Fruit fly (Drosophila melanogaster): ENCODE results near the gene baz.

baz gene

DNA sequence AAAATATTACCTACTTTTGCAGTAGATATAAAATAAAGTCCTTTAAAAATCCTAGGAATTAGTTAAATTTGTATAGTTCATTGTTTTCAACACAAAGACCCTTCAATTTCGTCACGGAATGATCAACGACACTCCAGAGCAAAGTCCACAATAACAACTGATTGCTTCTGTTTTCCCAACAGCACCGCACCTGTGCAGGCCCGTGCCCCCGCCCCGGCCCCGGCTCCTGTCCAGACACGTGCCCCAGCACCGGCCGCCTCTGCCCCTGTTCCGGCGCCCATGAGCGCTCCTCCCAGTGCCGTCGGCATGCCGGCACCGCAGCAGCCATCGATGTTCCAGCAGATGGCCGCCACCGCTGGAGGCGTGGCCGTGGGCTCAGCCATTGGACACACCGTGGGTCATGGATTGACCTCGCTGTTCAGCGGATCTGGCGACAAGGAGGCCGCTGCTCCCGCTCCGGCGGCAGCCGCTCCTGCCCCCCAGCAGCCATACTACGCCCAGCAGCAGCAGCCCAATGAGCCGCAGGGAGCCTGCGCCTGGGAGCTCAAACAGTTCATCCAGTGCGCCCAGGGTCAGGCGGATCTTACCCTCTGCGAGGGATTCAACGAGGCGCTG lies 10.0 kb upstream of the baz start (continued):
- TF ChIP-seq Oaz (GFP tag; IDR thresholded peaks at IDR 0.05) (no peak), CG7745 (tag; optimal IDR thresholded peaks at IDR 0.05) (no peak), psq (GFP tag; optimal IDR thresholded peaks at IDR 0.05) (no peak), bowl (GFP tag; IDR thresholded peaks at IDR 0.05) (no peak), row (GFP tag; IDR thresholded peaks at IDR 0.05) (no peak), CG18476 (GFP tag; optimal IDR thresholded peaks at IDR 0.05) (no peak), CG10274 (GFP tag; optimal IDR thresholded peaks at IDR 0.05) (no peak), CG3065 (GFP tag; optimal IDR thresholded peaks at IDR 0.05) (no peak), ttk (GFP tag; IDR thresholded peaks at IDR 0.05) (no peak), Spps (tag; optimal IDR thresholded peaks at IDR 0.05) (no peak), H2.0 (GFP tag; IDR thresholded peaks at IDR 0.05) (no peak), CG2202 (tag; optimal IDR thresholded peaks at IDR 0.05) (no peak), CG11723 (GFP tag; optimal IDR thresholded peaks at IDR 0.05) (no peak), usp (GFP tag; optimal IDR thresholded peaks at IDR 0.05) (no peak), gsb (GFP tag; IDR thresholded peaks at IDR 0.05) (no peak), jing (GFP tag; optimal IDR thresholded peaks at IDR 0.05) (no peak), sens (GFP tag) (peak; percentile 33), Kr (GFP tag; optimal IDR thresholded peaks at IDR 0.05) (no peak), CG1024 (GFP tag; IDR thresholded peaks at IDR 0.05) (no peak), exex (tag; optimal IDR thresholded peaks at IDR 0.05) (no peak), CG17186 (GFP tag; optimal IDR thresholded peaks at IDR 0.05) (no peak), CG43689 (GFP tag; IDR thresholded peaks at IDR 0.05) (no peak), cg (GFP tag; optimal IDR thresholded peaks at IDR 0.05) (no peak), pho (GFP tag; optimal IDR thresholded peaks at IDR 0.05) (no peak), Med (GFP tag) (peak; percentile 74), Pdp1 (GFP tag; optimal IDR thresholded peaks at IDR 0.05) (no peak), CG12104 (GFP tag; optimal IDR thresholded peaks at IDR 0.05) (no peak), CG14667 (GFP tag; IDR thresholded peaks at IDR 0.05) (no peak), vnd (GFP tag; IDR thresholded peaks at IDR 0.05; ENCODE audit: partially characterized antibody) (no peak), otp (GFP tag; IDR thresholded peaks at IDR 0.05) (no peak), inv (GFP tag; IDR thresholded peaks at IDR 0.05; ENCODE audit: partially characterized antibody) (no peak)

DNA sequence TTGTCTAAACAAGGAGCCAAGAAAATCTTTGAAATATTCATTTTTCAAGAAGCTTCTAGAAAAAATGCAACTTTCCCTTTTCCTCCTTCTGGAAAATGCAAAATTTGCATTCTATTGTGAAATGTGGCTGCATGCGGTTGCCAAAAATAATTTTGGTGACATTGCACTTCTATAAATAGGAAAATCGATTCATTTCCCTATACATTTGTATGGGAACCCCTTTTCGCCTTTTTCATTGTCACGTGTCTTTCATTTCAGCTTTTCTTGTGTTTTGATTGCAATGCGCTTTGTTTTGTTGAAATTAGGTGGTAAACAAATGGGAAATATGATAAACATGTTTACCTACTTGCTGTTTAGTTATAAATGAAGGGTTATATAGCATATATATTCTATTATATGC lies 9.1 kb upstream of the baz start:
- TF ChIP-seq scrt (GFP tag; optimal IDR thresholded peaks at IDR 0.05) (no peak), sens (GFP tag) (peak; percentile 48)

DNA sequence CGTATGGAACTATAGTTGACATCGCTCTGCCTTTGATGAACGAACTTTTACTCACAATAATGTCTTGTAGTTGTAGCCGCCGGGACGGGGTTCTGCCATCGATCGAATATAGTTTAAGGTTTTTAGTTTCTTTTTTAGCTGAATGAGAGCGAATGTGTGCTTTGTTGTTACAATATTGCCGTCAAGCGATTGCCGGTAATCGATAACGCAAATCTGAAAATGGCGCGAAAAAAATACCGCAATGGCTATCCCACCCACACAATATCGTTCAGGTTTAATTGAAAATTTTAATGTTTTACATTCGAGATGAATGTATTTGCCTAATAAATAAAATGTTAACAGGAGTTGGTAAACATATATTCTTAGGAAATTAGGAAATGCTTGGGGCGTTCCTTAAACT lies 690 bp upstream of the baz start, which contains the start of gene xmas:
Gene xmas, minus strand, starts transcription at position 191 of the 400 bp plus-strand sequence.
- TF ChIP-seq odd (GFP tag; optimal IDR thresholded peaks at IDR 0.05): no peak
- peak; percentile 25 for TF ChIP-seq hbn (GFP tag; IDR thresholded peaks at IDR 0.05; ENCODE audit: partially characterized antibody)
- peak; percentile 23; the same call in 1 of the 2 replicates for TF ChIP-seq amos (GFP tag; IDR thresholded peaks at IDR 0.05; ENCODE audit: partially characterized antibody)
- peak; percentile 36 for TF ChIP-seq BEAF-32 (GFP tag; optimal IDR thresholded peaks at IDR 0.05)
- TF ChIP-seq CG14667 (GFP tag; IDR thresholded peaks at IDR 0.05): no peak
- peak; percentile 7 for TF ChIP-seq CG13287 (GFP tag; IDR thresholded peaks at IDR 0.05; ENCODE audit: partially characterized antibody)
- no peak for TF ChIP-seq Dbx (GFP tag; IDR thresholded peaks at IDR 0.05)
- no peak for TF ChIP-seq CG34376 (GFP tag; optimal IDR thresholded peaks at IDR 0.05)
- TF ChIP-seq nerfin-2 (GFP tag; IDR thresholded peaks at IDR 0.05; ENCODE audit: partially characterized antibody): 0 out of 2 replicates have a peak, but pooled peaks have one; percentile 15
- no peak for TF ChIP-seq eve (GFP tag; optimal IDR thresholded peaks at IDR 0.05)
- no peak for TF ChIP-seq CG2120 (GFP tag; optimal IDR thresholded peaks at IDR 0.05)
- no peak for TF ChIP-seq C15 (GFP tag; IDR thresholded peaks at IDR 0.05)
- TF ChIP-seq MBD-R2 (GFP tag; IDR thresholded peaks at IDR 0.05): peak; percentile 49; the same call in 1 of the 2 replicates
- TF ChIP-seq CG12744 (GFP tag; optimal IDR thresholded peaks at IDR 0.05): no peak
- peak; percentile 68; the same call in 2 of the 3 replicates for TF ChIP-seq sr (GFP tag; IDR thresholded peaks at IDR 0.05)
- TF ChIP-seq MESR4 (GFP tag; optimal IDR thresholded peaks at IDR 0.05): peak; percentile 22
- TF ChIP-seq Doc3 (GFP tag; IDR thresholded peaks at IDR 0.05; ENCODE audit: partially characterized antibody): 0 out of 3 replicates have a peak, but pooled peaks have one; percentile 15
- peak; percentile 63 for TF ChIP-seq phol (tag; optimal IDR thresholded peaks at IDR 0.05)
- peak; percentile 62 for TF ChIP-seq Dref (GFP tag; IDR thresholded peaks at IDR 0.05)

Measured in whole organism, embryonic.